Worm (Caenorhabditis elegans): Measurements from ENCODE around the gene twk-25.

The twk-25 gene

ce11 chrIV:11522225-11522952 lies 17.9 kb downstream of the twk-25 start:
- TF ChIP-seq Y55F3AM.14 (GFP tag; optimal IDR thresholded peaks at IDR 0.05), result no peak
- TF ChIP-seq unc-55 (GFP tag; optimal IDR thresholded peaks at IDR 0.05), result peak; percentile 82
- TF ChIP-seq F13H6.1 (tag; optimal IDR thresholded peaks at IDR 0.05), result peak; percentile 81
- TF ChIP-seq C34F6.9 (tag; optimal IDR thresholded peaks at IDR 0.05), result peak; percentile 88
- TF ChIP-seq ceh-82 (tag; optimal IDR thresholded peaks at IDR 0.05), result peak; percentile 21
- TF ChIP-seq mbf-1 (tag; optimal IDR thresholded peaks at IDR 0.05), result no peak
- peak; percentile 65 for TF ChIP-seq egl-27 (tag; optimal IDR thresholded peaks at IDR 0.05)
- no peak for TF ChIP-seq ZK546.5 (tag; optimal IDR thresholded peaks at IDR 0.05)
- TF ChIP-seq dmd-4 (tag; optimal IDR thresholded peaks at IDR 0.05), result no peak
- TF ChIP-seq nhr-129 (tag; optimal IDR thresholded peaks at IDR 0.05), result peak; percentile 76
- TF ChIP-seq sem-4 (tag; optimal IDR thresholded peaks at IDR 0.05), result peak; percentile 78
- TF ChIP-seq sma-3 (GFP tag; optimal IDR thresholded peaks at IDR 0.05), result peak; percentile 56
- TF ChIP-seq crh-2 (tag; optimal IDR thresholded peaks at IDR 0.05), result peak; percentile 97
- no peak for TF ChIP-seq unc-39 (tag; optimal IDR thresholded peaks at IDR 0.05)
- no peak for TF ChIP-seq ztf-11 (tag; optimal IDR thresholded peaks at IDR 0.05)
- TF ChIP-seq lin-39 (tag; optimal IDR thresholded peaks at IDR 0.05), result no peak
- TF ChIP-seq nhr-77 (tag; optimal IDR thresholded peaks at IDR 0.05), result peak; percentile 41
- TF ChIP-seq zag-1 (tag; optimal IDR thresholded peaks at IDR 0.05), result peak; percentile 21
- TF ChIP-seq fos-1 (tag; optimal IDR thresholded peaks at IDR 0.05), result peak; percentile 63
- TF ChIP-seq mdl-1 (tag; optimal IDR thresholded peaks at IDR 0.05), result peak in 1 of 2 experiments; percentile 10
- peak; percentile 60 for TF ChIP-seq nhr-6 (tag; optimal IDR thresholded peaks at IDR 0.05)
- TF ChIP-seq snpc-4 (tag; optimal IDR thresholded peaks at IDR 0.05), result no peak
- TF ChIP-seq lin-11 (tag; optimal IDR thresholded peaks at IDR 0.05), result no peak
- TF ChIP-seq nhr-25 (tag; optimal IDR thresholded peaks at IDR 0.05), result peak; percentile 68
- peak; percentile 83 for TF ChIP-seq sma-9 (GFP tag; optimal IDR thresholded peaks at IDR 0.05)
- no peak for TF ChIP-seq sma-9 (tag; optimal IDR thresholded peaks at IDR 0.05)
- TF ChIP-seq unc-62 (GFP tag; optimal IDR thresholded peaks at IDR 0.05), result no peak
- no peak for TF ChIP-seq nhr-11 (tag; optimal IDR thresholded peaks at IDR 0.05)
- peak; percentile 65 for TF ChIP-seq gmeb-1 (tag; optimal IDR thresholded peaks at IDR 0.05)
- no peak for TF ChIP-seq R02D3.7 (tag; optimal IDR thresholded peaks at IDR 0.05)
- no peak for TF ChIP-seq skn-1 (tag; optimal IDR thresholded peaks at IDR 0.05)
- no peak for TF ChIP-seq elt-1 (tag; optimal IDR thresholded peaks at IDR 0.05)
- no peak for TF ChIP-seq nhr-23 (tag; optimal IDR thresholded peaks at IDR 0.05)
- peak; percentile 2 for TF ChIP-seq mab-5 (tag; optimal IDR thresholded peaks at IDR 0.05)
- TF ChIP-seq blmp-1 (tag; optimal IDR thresholded peaks at IDR 0.05; ENCODE audit: insufficient read depth), result peak; percentile 81
- no peak for TF ChIP-seq nhr-12 (tag; optimal IDR thresholded peaks at IDR 0.05)
- TF ChIP-seq nhr-237 (tag; optimal IDR thresholded peaks at IDR 0.05), result no peak
- TF ChIP-seq lsy-2 (tag; optimal IDR thresholded peaks at IDR 0.05), result peak; percentile 47 to 84
- no peak for TF ChIP-seq peb-1 (tag; optimal IDR thresholded peaks at IDR 0.05)
- no peak for TF ChIP-seq elt-3 (tag; optimal IDR thresholded peaks at IDR 0.05)
- peak; percentile 83 for TF ChIP-seq ama-1 (optimal IDR thresholded peaks at IDR 0.05)
- TF ChIP-seq aly-2 (tag; optimal IDR thresholded peaks at IDR 0.05), result no peak
- no peak for TF ChIP-seq alr-1 (tag; optimal IDR thresholded peaks at IDR 0.05)
- no peak for TF ChIP-seq ztf-1 (GFP tag; conservative IDR thresholded peaks at IDR 0.05)
- peak; percentile 46 for TF ChIP-seq lin-13 (GFP tag; optimal IDR thresholded peaks at IDR 0.05)
- TF ChIP-seq ceh-16 (tag; optimal IDR thresholded peaks at IDR 0.05), result no peak
- no peak for TF ChIP-seq nhr-10 (tag; optimal IDR thresholded peaks at IDR 0.05)
- TF ChIP-seq ztf-4 (tag; optimal IDR thresholded peaks at IDR 0.05), result peak; percentile 78
- peak; percentile 65 for TF ChIP-seq nhr-21 (tag; optimal IDR thresholded peaks at IDR 0.05)
